Fruit fly (Drosophila melanogaster): ENCODE measurements around the gene CG14073.

- no peak for TF ChIP-seq Sp1 (GFP tag; optimal IDR thresholded peaks at IDR 0.05)
- no peak for TF ChIP-seq psq (GFP tag; optimal IDR thresholded peaks at IDR 0.05)
- no peak for TF ChIP-seq CrebA (GFP tag; optimal IDR thresholded peaks at IDR 0.05; ENCODE audit: borderline replicate concordance)
- no peak for TF ChIP-seq Dfd (GFP tag; optimal IDR thresholded peaks at IDR 0.05)
- no peak for TF ChIP-seq Jra (GFP tag; optimal IDR thresholded peaks at IDR 0.05)
- TF ChIP-seq OdsH (GFP tag; optimal IDR thresholded peaks at IDR 0.05), result no peak
- TF ChIP-seq tai (GFP tag; optimal IDR thresholded peaks at IDR 0.05), result no peak
- TF ChIP-seq jim (GFP tag; optimal IDR thresholded peaks at IDR 0.05), result no peak
- TF ChIP-seq brk (GFP tag; optimal IDR thresholded peaks at IDR 0.05), result no peak
- TF ChIP-seq lola (GFP tag; optimal IDR thresholded peaks at IDR 0.05), result no peak
- TF ChIP-seq ey (GFP tag; optimal IDR thresholded peaks at IDR 0.05), result no peak
- TF ChIP-seq pan (optimal IDR thresholded peaks at IDR 0.05), result no peak
- no peak for TF ChIP-seq fru (GFP tag; optimal IDR thresholded peaks at IDR 0.05)
Measured at dm6 chr3L:18832195-18832594, 11.7 kb upstream of the CG14073 start.
